Worm (Caenorhabditis elegans): ENCODE measurements around the gene W09H1.4.

W09H1.4 gene

DNA sequence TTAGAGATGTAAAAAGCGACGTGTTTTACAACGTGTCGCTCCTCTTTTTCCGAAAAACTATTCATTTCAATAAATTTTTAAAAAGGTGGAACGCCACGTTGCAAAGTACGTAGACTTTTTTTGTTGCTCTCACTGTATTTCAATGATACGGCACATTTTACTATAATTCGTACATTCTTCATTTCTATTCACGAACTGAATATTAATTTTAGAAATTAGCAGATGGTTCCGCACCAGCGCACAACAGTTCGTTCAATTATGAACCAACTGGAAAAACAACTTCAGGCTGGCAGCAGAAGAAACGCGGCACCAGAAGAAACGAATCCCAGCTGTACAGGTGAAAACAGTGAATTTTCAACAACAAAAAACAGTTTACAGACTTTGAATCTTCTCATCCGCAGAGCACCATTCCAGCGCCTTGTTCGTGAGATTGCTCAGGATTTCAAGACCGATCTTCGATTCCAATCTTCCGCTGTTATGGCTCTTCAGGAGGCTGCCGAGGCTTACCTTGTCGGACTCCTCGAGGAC is at the start of gene W09H1.4, which contains the start of gene his-73:
Gene W09H1.4 (plus strand): TSS at position 301 of the 528 bp plus-strand sequence.
Gene his-73 (plus strand): TSS at position 478 of the 528 bp plus-strand sequence.
- TF ChIP-seq F10E7.11 (tag; optimal IDR thresholded peaks at IDR 0.05) = no peak
- no peak for TF ChIP-seq ztf-3 (GFP tag; optimal IDR thresholded peaks at IDR 0.05)
- no peak for TF ChIP-seq cebp-1 (GFP tag; IDR thresholded peaks at IDR 0.05)
- no peak for TF ChIP-seq cebp-1 (tag; optimal IDR thresholded peaks at IDR 0.05)
- TF ChIP-seq F22D6.2 (tag; optimal IDR thresholded peaks at IDR 0.05) = no peak
- TF ChIP-seq bed-2 (GFP tag; IDR thresholded peaks at IDR 0.05) = no peak
- TF ChIP-seq F52B5.7 (tag; optimal IDR thresholded peaks at IDR 0.05) = no peak
- no peak for TF ChIP-seq B0035.1 (tag; optimal IDR thresholded peaks at IDR 0.05)
- TF ChIP-seq madf-6 (GFP tag; IDR thresholded peaks at IDR 0.05) = no peak
- no peak for TF ChIP-seq K12H6.12 (tag; optimal IDR thresholded peaks at IDR 0.05)
- TF ChIP-seq ceh-100 (GFP tag; IDR thresholded peaks at IDR 0.05) = no peak
- no peak for TF ChIP-seq rec-8 (tag; optimal IDR thresholded peaks at IDR 0.05)
- no peak for TF ChIP-seq T26A5.8 (tag; optimal IDR thresholded peaks at IDR 0.05)
- no peak for TF ChIP-seq chd-7 (tag; optimal IDR thresholded peaks at IDR 0.05)
- no peak for TF ChIP-seq rcor-1 (GFP tag; IDR thresholded peaks at IDR 0.05)
- no peak for TF ChIP-seq lin-40 (tag; optimal IDR thresholded peaks at IDR 0.05)
- no peak for TF ChIP-seq attf-5 (GFP tag; optimal IDR thresholded peaks at IDR 0.05)
- TF ChIP-seq snpc-4 (GFP tag; optimal IDR thresholded peaks at IDR 0.05) = no peak
- no peak for TF ChIP-seq snpc-4 (tag; optimal IDR thresholded peaks at IDR 0.05)
- TF ChIP-seq mcd-1 (GFP tag; IDR thresholded peaks at IDR 0.05) = no peak

DNA sequence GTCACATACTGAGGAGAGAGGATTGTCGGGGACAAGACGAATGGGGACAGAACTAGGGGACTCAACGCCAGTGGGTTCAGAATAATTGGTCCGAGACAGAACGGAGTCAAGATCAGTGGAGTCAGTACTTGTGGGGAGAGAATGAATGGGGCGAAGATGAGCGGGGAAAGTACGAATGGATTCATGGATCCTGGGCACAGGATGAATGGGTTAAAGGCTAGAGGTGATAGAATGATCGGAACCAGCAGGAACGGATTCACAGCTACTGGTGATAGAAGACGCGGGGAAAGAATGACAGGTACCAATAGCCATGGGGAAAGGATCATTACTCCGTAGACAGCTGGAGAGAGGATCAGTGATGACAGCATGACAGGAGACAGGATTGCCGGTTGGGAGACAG is 43.8 kb upstream of the W09H1.4 start:
- TF ChIP-seq F57A8.1 (GFP tag; optimal IDR thresholded peaks at IDR 0.05) (no peak), dpff-1 (tag; optimal IDR thresholded peaks at IDR 0.05) (no peak), lsy-27 (tag; optimal IDR thresholded peaks at IDR 0.05; ENCODE audit: borderline replicate concordance, insufficient read depth) (no peak), ceh-40 (GFP tag; IDR thresholded peaks at IDR 0.05) (no peak), snpc-4 (GFP tag; optimal IDR thresholded peaks at IDR 0.05) (no peak), snpc-4 (tag; optimal IDR thresholded peaks at IDR 0.05) (no peak), ztf-3 (GFP tag; optimal IDR thresholded peaks at IDR 0.05) (no peak), hmg-20 (GFP tag; IDR thresholded peaks at IDR 0.05) (no peak), nfya-2 (GFP tag; IDR thresholded peaks at IDR 0.05) (no peak), efl-1 (GFP tag; optimal IDR thresholded peaks at IDR 0.05) (no peak)

DNA sequence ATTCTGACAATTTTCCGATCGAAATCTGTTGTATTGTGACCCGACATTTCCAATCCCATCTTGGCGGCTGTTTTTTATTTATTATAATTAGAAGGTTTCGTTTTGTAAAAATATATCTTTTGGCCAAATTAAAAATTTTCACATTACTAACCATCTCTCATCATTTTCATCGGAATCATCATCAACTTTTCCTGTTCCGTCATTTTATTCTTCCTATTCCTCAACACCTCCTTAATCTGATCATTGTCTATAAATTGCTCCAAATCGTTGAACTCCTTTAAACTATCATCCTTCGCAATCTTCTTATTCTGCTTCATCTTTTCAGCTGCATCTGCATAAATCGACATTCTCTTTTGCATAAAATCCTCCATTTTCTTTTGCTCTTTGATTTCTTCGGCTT is 41.0 kb upstream of the W09H1.4 start:
- TF ChIP-seq snpc-1.1 (tag; optimal IDR thresholded peaks at IDR 0.05; ENCODE audit: insufficient read depth) (no peak), Y53F4B.3 (GFP tag; IDR thresholded peaks at IDR 0.05) (no peak), C17E4.6 (GFP tag; IDR thresholded peaks at IDR 0.05) (no peak), ztf-28 (GFP tag; IDR thresholded peaks at IDR 0.05) (no peak), ceh-91 (GFP tag; IDR thresholded peaks at IDR 0.05) (no peak), ets-4 (GFP tag; optimal IDR thresholded peaks at IDR 0.05) (no peak), rpc-1 (optimal IDR thresholded peaks at IDR 0.05) (no peak), rpc-1 (tag; optimal IDR thresholded peaks at IDR 0.05) (no peak)

DNA sequence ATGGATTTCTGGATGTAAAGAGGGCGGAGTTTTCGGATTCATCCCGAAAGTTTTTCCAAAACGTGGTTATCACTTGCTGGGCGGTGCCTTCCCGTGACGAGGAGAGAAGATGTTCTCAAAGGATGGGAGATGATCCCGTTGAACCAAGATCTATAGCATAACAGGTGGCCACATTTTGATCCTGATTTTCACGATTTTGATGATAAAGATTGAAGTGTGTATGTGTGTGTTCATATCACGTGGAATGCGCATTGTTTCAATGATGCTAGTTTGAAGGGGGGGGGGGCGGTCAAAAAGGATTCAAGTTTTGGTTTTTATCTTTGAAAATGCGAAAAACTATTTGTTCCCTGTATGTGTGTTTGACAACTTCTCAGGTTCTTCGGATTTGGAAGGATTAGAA is 38.1 kb upstream of the W09H1.4 start, which contains the start of gene mltn-1:
Gene mltn-1 (minus strand): TSS at position 22 of the 400 bp plus-strand sequence.
- TF ChIP-seq egl-44 (GFP tag; IDR thresholded peaks at IDR 0.05) (no peak), ccch-3 (GFP tag; optimal IDR thresholded peaks at IDR 0.05) (no peak), snpc-1.3 (tag; optimal IDR thresholded peaks at IDR 0.05; ENCODE audit: insufficient read depth) (no peak), K12H6.12 (tag; optimal IDR thresholded peaks at IDR 0.05) (no peak), madf-8 (GFP tag; conservative IDR thresholded peaks at IDR 0.05) (no peak)

All from whole organism, young adult.